Worm (Caenorhabditis elegans) whole organism, L4 larva: ENCODE measurements around the gene gas-1.
A peak's percentile ranks its signal among the peaks of the same experiment; 100 is the strongest.

Source experiments
- D1046.2 ChIP-seq: fragments of 200-800 bp; sonication (Bioruptor generic); IDR thresholded peaks from 2 replicates; pipeline ENCODE4 v1.3.6; 2022; ENCODE audit warnings: missing genetic modification characterization, missing compliant biosample characterization
- F26F4.8 ChIP-seq: fragments of 200-800 bp; sonication (Bioruptor generic); conservative IDR thresholded peaks from 2 replicates; pipeline ENCODE4 v1.3.6; 2022; ENCODE audit warnings: missing genetic modification characterization, missing compliant biosample characterization
- T20F7.1 ChIP-seq: fragments of 200-800 bp; sonication (Bioruptor generic); optimal IDR thresholded peaks from 2 replicates; lab custom pipeline; 2018; ENCODE audit warnings: mild to moderate bottlenecking, missing genetic modification characterization, missing compliant biosample characterization
- ceh-28 ChIP-seq: fragments of 150-350 bp; optimal IDR thresholded peaks from 2 replicates; lab custom pipeline; 2014; ENCODE audit warnings: missing biosample characterization, missing genetic modification reagents, missing genetic modification characterization
- ceh-32 ChIP-seq: sonication (generic microtip); optimal IDR thresholded peaks from 2 replicates; lab custom pipeline; 2016; ENCODE audit warnings: mild to moderate bottlenecking, missing genetic modification characterization, missing compliant biosample characterization; ENCODE audit not compliant: poor library complexity
- ceh-62 ChIP-seq: sonication (generic microtip); optimal IDR thresholded peaks from 2 replicates; lab custom pipeline; 2017; ENCODE audit warnings: missing biosample characterization, missing genetic modification characterization
- ces-1 ChIP-seq: fragments of 150-350 bp; sonication (generic microtip); optimal IDR thresholded peaks from 4 replicates; lab custom pipeline; 2014; ENCODE audit warnings: missing biosample characterization, missing genetic modification reagents, missing genetic modification characterization
- ctbp-1 ChIP-seq: fragments of 200-800 bp; sonication (Bioruptor generic); IDR thresholded peaks from 2 replicates; pipeline ENCODE4 v1.3.6; 2022; ENCODE audit warnings: missing genetic modification reagents, missing genetic modification characterization, missing compliant biosample characterization
- daf-16 ChIP-seq, 3 experiments: sonication (generic microtip); optimal IDR thresholded peaks; 2 replicates each; lab custom pipeline; 2016 to 2017; ENCODE audit warnings: missing genetic modification characterization in 3 of 3, missing genetic modification reagents in 3 of 3, mild to moderate bottlenecking in 2 of 3, missing compliant biosample characterization in 2 of 3, missing biosample characterization in 1 of 3, moderate library complexity in 1 of 3
- daf-19 ChIP-seq: fragments of 200-800 bp; sonication (Bioruptor generic); conservative IDR thresholded peaks from 2 replicates; pipeline ENCODE4 v1.3.6; 2022; ENCODE audit warnings: missing genetic modification characterization, missing compliant biosample characterization
- dmd-6 ChIP-seq: fragments of 200-800 bp; sonication (Bioruptor generic); IDR thresholded peaks from 2 replicates; pipeline ENCODE4 v1.3.6; 2022; ENCODE audit warnings: missing genetic modification reagents, missing genetic modification characterization, missing compliant biosample characterization
- dmd-9 ChIP-seq: fragments of 200-800 bp; sonication (Bioruptor generic); IDR thresholded peaks from 2 replicates; pipeline ENCODE4 v1.3.6; 2022; ENCODE audit warnings: missing genetic modification reagents, missing genetic modification characterization, missing compliant biosample characterization
- dpl-1 ChIP-seq: fragments of 150-350 bp; optimal IDR thresholded peaks from 2 replicates; lab custom pipeline; 2014; ENCODE audit warnings: missing biosample characterization, missing genetic modification reagents, missing genetic modification characterization
- dve-1 ChIP-seq: sonication (generic microtip); optimal IDR thresholded peaks from 2 replicates; lab custom pipeline; 2017; ENCODE audit warnings: antibody characterized with exemption, mild to moderate bottlenecking, missing genetic modification characterization, missing compliant biosample characterization; ENCODE audit not compliant: insufficient read depth
- fkh-10 ChIP-seq: fragments of 150-350 bp; optimal IDR thresholded peaks from 2 replicates; lab custom pipeline; 2014; ENCODE audit warnings: missing biosample characterization, missing genetic modification reagents, missing genetic modification characterization
- hif-1 ChIP-seq, 2 experiments: sonication (generic microtip); optimal IDR thresholded peaks; 2 replicates each; lab custom pipeline; 2016 to 2017; ENCODE audit warnings: missing compliant biosample characterization in 2 of 2, missing genetic modification characterization in 2 of 2, missing genetic modification reagents in 2 of 2, missing genotype in 2 of 2, mild to moderate bottlenecking in 1 of 2
- hlh-11 ChIP-seq: fragments of 200-800 bp; sonication (Bioruptor generic); optimal IDR thresholded peaks from 2 replicates; lab custom pipeline; 2018; ENCODE audit warnings: mild to moderate bottlenecking, missing genetic modification characterization, missing compliant biosample characterization
- hlh-30 ChIP-seq: sonication (generic microtip); optimal IDR thresholded peaks from 2 replicates; lab custom pipeline; 2017; ENCODE audit warnings: antibody characterized with exemption, mild to moderate bottlenecking, missing genetic modification characterization, missing compliant biosample characterization; ENCODE audit not compliant: insufficient read depth
- hmg-1.1 ChIP-seq: fragments of 200-800 bp; sonication (Bioruptor generic); IDR thresholded peaks from 2 replicates; pipeline ENCODE4 v1.3.6; 2022; ENCODE audit warnings: missing genetic modification reagents, missing genetic modification characterization, missing compliant biosample characterization
- lin-1 ChIP-seq: fragments of 200-800 bp; sonication (Bioruptor generic); IDR thresholded peaks from 2 replicates; pipeline ENCODE4 v1.3.6; 2022; ENCODE audit warnings: missing genetic modification reagents, missing genetic modification characterization, missing compliant biosample characterization
- lin-13 ChIP-seq: fragments of 150-350 bp; optimal IDR thresholded peaks from 2 replicates; lab custom pipeline; 2014; ENCODE audit warnings: missing biosample characterization, missing genetic modification reagents, missing genetic modification characterization
- lin-38 ChIP-seq: fragments of 200-800 bp; sonication (Bioruptor generic); IDR thresholded peaks from 2 replicates; pipeline ENCODE4 v1.3.6; 2022; ENCODE audit warnings: missing genetic modification reagents, missing genetic modification characterization, missing compliant biosample characterization
- lsy-2 ChIP-seq, 2 experiments: fragments of 150-350 bp in 1 of 2; sonication (generic microtip) in 1 of 2; optimal IDR thresholded peaks; 2 replicates each; lab custom pipeline; 2014 to 2017; ENCODE audit warnings: missing biosample characterization in 2 of 2, missing genetic modification characterization in 2 of 2
- madf-5 ChIP-seq, 2 experiments: fragments of 200-800 bp; sonication (Bioruptor generic); IDR thresholded peaks; 2 replicates each; pipeline ENCODE4 v1.3.6; 2022; ENCODE audit warnings: missing compliant biosample characterization in 2 of 2, missing genetic modification characterization in 2 of 2
- mdl-1 ChIP-seq, 2 experiments: fragments of 150-350 bp in 1 of 2; sonication (generic microtip) in 1 of 2; optimal IDR thresholded peaks; 2 replicates each; lab custom pipeline; 2014 to 2017; ENCODE audit warnings: missing biosample characterization in 2 of 2, missing genetic modification characterization in 2 of 2
- mep-1 ChIP-seq: fragments of 150-350 bp; sonication (generic microtip); optimal IDR thresholded peaks from 3 replicates; lab custom pipeline; 2014; ENCODE audit warnings: missing biosample characterization, missing genetic modification characterization
- mes-2 ChIP-seq: sonication (generic microtip); optimal IDR thresholded peaks from 2 replicates; lab custom pipeline; 2016; ENCODE audit warnings: missing genotype, mild to moderate bottlenecking, missing genetic modification characterization, missing compliant biosample characterization; ENCODE audit not compliant: poor library complexity, severe bottlenecking
- mxl-3 ChIP-seq: fragments of 200-800 bp; sonication (Bioruptor generic); optimal IDR thresholded peaks from 2 replicates; lab custom pipeline; 2018; ENCODE audit warnings: mild to moderate bottlenecking, missing genetic modification characterization, missing compliant biosample characterization
- nhr-10 ChIP-seq: fragments of 150-350 bp; optimal IDR thresholded peaks from 2 replicates; lab custom pipeline; 2014; ENCODE audit warnings: missing biosample characterization, missing genetic modification characterization
- nhr-11 ChIP-seq: fragments of 150-350 bp; optimal IDR thresholded peaks from 2 replicates; lab custom pipeline; 2014; ENCODE audit warnings: missing biosample characterization, missing genetic modification characterization
- nhr-111 ChIP-seq: fragments of 200-800 bp; sonication (Bioruptor generic); optimal IDR thresholded peaks from 2 replicates; lab custom pipeline; 2018; ENCODE audit warnings: mild to moderate bottlenecking, missing genetic modification characterization, missing compliant biosample characterization
- nhr-25 ChIP-seq: sonication (generic microtip); optimal IDR thresholded peaks from 2 replicates; lab custom pipeline; 2017; ENCODE audit warnings: missing genetic modification characterization, mild to moderate bottlenecking, missing compliant biosample characterization, antibody characterized with exemption, moderate library complexity, borderline replicate concordance; ENCODE audit not compliant: insufficient read depth
- nhr-28 ChIP-seq: fragments of 150-350 bp; optimal IDR thresholded peaks from 2 replicates; lab custom pipeline; 2014; ENCODE audit warnings: missing biosample characterization, missing genetic modification characterization
- nhr-6 ChIP-seq: fragments of 150-350 bp; optimal IDR thresholded peaks from 2 replicates; lab custom pipeline; 2014; ENCODE audit warnings: missing biosample characterization, missing genetic modification characterization
- nhr-76 ChIP-seq: fragments of 150-350 bp; optimal IDR thresholded peaks from 2 replicates; lab custom pipeline; 2014; ENCODE audit warnings: missing biosample characterization, missing genetic modification characterization
- nhr-77 ChIP-seq: fragments of 150-350 bp; optimal IDR thresholded peaks from 2 replicates; lab custom pipeline; 2014; ENCODE audit warnings: missing biosample characterization, missing genetic modification characterization
- pha-4 ChIP-seq, 2 experiments: fragments of 150-350 bp in 1 of 2; fragments of 200-800 bp in 1 of 2; sonication (Bioruptor generic) in 1 of 2; IDR thresholded peaks in 1 of 2; optimal IDR thresholded peaks in 1 of 2; 2 replicates each; pipeline versions ENCODE4 v1.3.6 to Lab custom; 2014 to 2022; ENCODE audit warnings: missing genetic modification characterization in 2 of 2, missing genetic modification reagents in 2 of 2, missing biosample characterization in 1 of 2, missing compliant biosample characterization in 1 of 2
- php-3 ChIP-seq: fragments of 200-800 bp; sonication (Bioruptor generic); IDR thresholded peaks from 2 replicates; pipeline ENCODE4 v1.3.6; 2022; ENCODE audit warnings: missing genetic modification reagents, missing genetic modification characterization, missing compliant biosample characterization
- pqm-1 ChIP-seq: sonication (generic microtip); optimal IDR thresholded peaks from 2 replicates; lab custom pipeline; 2017; ENCODE audit warnings: missing biosample characterization, missing genetic modification characterization
- rbr-2 ChIP-seq: sonication (generic microtip); optimal IDR thresholded peaks from 2 replicates; lab custom pipeline; 2016; ENCODE audit warnings: missing genotype, missing genetic modification characterization, missing compliant biosample characterization
- saeg-2 ChIP-seq: fragments of 200-800 bp; sonication (Bioruptor generic); IDR thresholded peaks from 2 replicates; pipeline ENCODE4 v1.3.6; 2022; ENCODE audit warnings: missing genetic modification reagents, missing genetic modification characterization, missing compliant biosample characterization
- set-16 ChIP-seq: fragments of 200-800 bp; sonication (Bioruptor generic); IDR thresholded peaks from 2 replicates; pipeline ENCODE4 v1.3.6; 2022; ENCODE audit warnings: missing genetic modification reagents, missing genetic modification characterization, missing compliant biosample characterization
- snpc-4 ChIP-seq: fragments of 150-350 bp; optimal IDR thresholded peaks from 2 replicates; lab custom pipeline; 2014; ENCODE audit warnings: missing biosample characterization, missing genetic modification characterization
- tag-97 ChIP-seq: fragments of 200-800 bp; sonication (Bioruptor generic); IDR thresholded peaks from 2 replicates; pipeline ENCODE4 v1.3.6; 2022; ENCODE audit warnings: missing genetic modification characterization, missing compliant biosample characterization
- tra-1 ChIP-seq: fragments of 200-800 bp; sonication (Bioruptor generic); IDR thresholded peaks from 2 replicates; pipeline ENCODE4 v1.3.6; 2022; ENCODE audit warnings: missing genetic modification reagents, missing genetic modification characterization, missing compliant biosample characterization
- unc-62 ChIP-seq, 3 experiments: fragments of 150-350 bp in 1 of 3; sonication (generic microtip); optimal IDR thresholded peaks in 2 of 3; peaks in 1 of 3; 1 replicate in 1 of 3; 2 replicates in 2 of 3; lab custom pipeline; 2014 to 2017; ENCODE audit warnings: missing biosample characterization in 3 of 3, missing genetic modification characterization in 3 of 3, missing genetic modification reagents in 3 of 3, missing genotype in 1 of 3

gas-1 gene

DNA sequence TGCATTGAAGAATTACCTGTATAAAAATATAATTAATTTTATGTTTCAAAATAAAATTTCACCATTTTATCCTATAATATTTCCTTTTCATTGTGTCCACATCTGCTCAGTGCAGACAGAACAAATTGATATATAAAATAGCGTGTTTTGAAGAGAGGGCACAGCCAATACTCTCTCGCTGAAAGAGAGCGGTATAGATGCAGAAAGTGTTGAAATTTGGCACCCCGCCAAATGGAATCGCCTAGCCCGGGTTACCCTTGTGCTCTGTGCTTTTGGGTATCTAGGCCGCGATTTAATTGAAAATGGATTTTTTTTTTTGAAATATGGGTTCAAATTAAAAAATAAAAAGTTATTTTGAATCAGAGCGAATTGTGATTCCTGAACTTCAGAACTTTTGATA is 27.0 kb upstream of the gas-1 start (continued):
- no peak for TF ChIP-seq nhr-76 (tag; lab: Kevin White, UChicago)
- no peak for TF ChIP-seq snpc-4
- TF ChIP-seq tra-1 (GFP tag; lab: Robert Waterston, UW): no peak
- no peak for TF ChIP-seq pha-4 (GFP tag; IDR thresholded peaks at IDR 0.05; lab: Robert Waterston, UW)
- TF ChIP-seq pha-4 (tag; optimal IDR thresholded peaks at IDR 0.05; lab: Kevin White, UChicago): no peak

ce11 chrX:15616443-15616842 is 26.2 kb upstream of the gas-1 start, which contains the start of gene ergi-3:
TSS of gene ergi-3 (minus strand) at chrX:15616753.
- TF ChIP-seq dve-1: peak; percentile 81
- TF ChIP-seq lin-13 (GFP tag; lab: Kevin White, UChicago): peak; percentile 55
- TF ChIP-seq lsy-2 (tag; optimal IDR thresholded peaks at IDR 0.05; lab: Kevin White, UChicago): peak in 1 of 2 experiments; percentile 83
- peak in 1 of 2 experiments; percentile 18 for TF ChIP-seq unc-62 (GFP tag; optimal IDR thresholded peaks at IDR 0.05 in 1 of 2; lab: Kevin White, UChicago)
- TF ChIP-seq unc-62 (tag; optimal IDR thresholded peaks at IDR 0.05; lab: Kevin White, UChicago): no peak
- TF ChIP-seq hif-1 (tag; optimal IDR thresholded peaks at IDR 0.05; lab: Kevin White, UChicago): peak in 1 of 2 experiments; percentile 15
- peak; percentile 66 for TF ChIP-seq nhr-77
- peak; percentile 79 for TF ChIP-seq mes-2 (tag; lab: Kevin White, UChicago)
- TF ChIP-seq mdl-1 (tag; optimal IDR thresholded peaks at IDR 0.05; lab: Kevin White, UChicago): peak in 1 of 2 experiments; percentile 51
- peak; percentile 45 for TF ChIP-seq hlh-30
- peak; percentile 5 for TF ChIP-seq fkh-10 (GFP tag; lab: Kevin White, UChicago)
- TF ChIP-seq nhr-111 (GFP tag; lab: Kevin White, UChicago): no peak
- TF ChIP-seq madf-5 (GFP tag; IDR thresholded peaks at IDR 0.05; lab: Robert Waterston, UW): no peak
- TF ChIP-seq rbr-2 (tag; lab: Kevin White, UChicago): peak; percentile 17
- TF ChIP-seq F26F4.8 (GFP tag; lab: Robert Waterston, UW): no peak
- peak; percentile 41 for TF ChIP-seq mxl-3 (GFP tag; lab: Kevin White, UChicago)
- peak; percentile 35 for TF ChIP-seq dpl-1 (GFP tag; lab: Kevin White, UChicago)
- TF ChIP-seq nhr-11: peak; percentile 3
- TF ChIP-seq daf-16 (GFP tag; optimal IDR thresholded peaks at IDR 0.05; lab: Kevin White, UChicago): no peak
- TF ChIP-seq daf-16 (tag; optimal IDR thresholded peaks at IDR 0.05; lab: Kevin White, UChicago): peak; percentile 52
- peak; percentile 25 for TF ChIP-seq ces-1 (GFP tag; lab: Kevin White, UChicago)
- peak; percentile 91 for TF ChIP-seq nhr-28 (tag; lab: Kevin White, UChicago)
- TF ChIP-seq php-3 (GFP tag; lab: Robert Waterston, UW): no peak
- no peak for TF ChIP-seq lin-1 (GFP tag; lab: Robert Waterston, UW)
- TF ChIP-seq ceh-62: no peak
- no peak for TF ChIP-seq saeg-2 (GFP tag; lab: Robert Waterston, UW)
- no peak for TF ChIP-seq daf-19
- peak; percentile 55 for TF ChIP-seq pqm-1 (tag; lab: Kevin White, UChicago)
- no peak for TF ChIP-seq tra-1 (GFP tag; lab: Robert Waterston, UW)
- no peak for TF ChIP-seq nhr-25 (tag; lab: Kevin White, UChicago)
- TF ChIP-seq dmd-9 (GFP tag; lab: Robert Waterston, UW): no peak
- peak; percentile 84 for TF ChIP-seq mep-1 (tag; lab: Kevin White, UChicago)
- TF ChIP-seq nhr-10 (tag; lab: Kevin White, UChicago): no peak
- no peak for TF ChIP-seq set-16 (GFP tag; lab: Robert Waterston, UW)
- TF ChIP-seq tag-97 (GFP tag; lab: Robert Waterston, UW): no peak
- no peak for TF ChIP-seq D1046.2 (GFP tag; lab: Robert Waterston, UW)
- TF ChIP-seq pha-4 (GFP tag; IDR thresholded peaks at IDR 0.05; lab: Robert Waterston, UW): no peak
- peak; percentile 44 for TF ChIP-seq pha-4 (tag; optimal IDR thresholded peaks at IDR 0.05; lab: Kevin White, UChicago)
- peak; percentile 61 for TF ChIP-seq dmd-6 (GFP tag; lab: Robert Waterston, UW)
- TF ChIP-seq lin-38 (GFP tag; lab: Robert Waterston, UW): peak; percentile 90
- peak; percentile 22 for TF ChIP-seq T20F7.1
- no peak for TF ChIP-seq ceh-28 (tag; lab: Kevin White, UChicago)
- TF ChIP-seq hmg-1.1 (GFP tag; lab: Robert Waterston, UW): 0 out of 2 replicates have a peak, but pooled peaks have one; percentile 31
- TF ChIP-seq hlh-11 (tag; lab: Kevin White, UChicago): peak; percentile 59
- peak; percentile 68 for TF ChIP-seq nhr-6 (tag; lab: Kevin White, UChicago)
- no peak for TF ChIP-seq ceh-32 (tag; lab: Kevin White, UChicago)
- TF ChIP-seq ctbp-1 (GFP tag; lab: Robert Waterston, UW): peak; percentile 11; the same call in 1 of the 2 replicates
